Worm (Caenorhabditis elegans): ENCODE measurements around the gene faah-1.

- no peak for TF ChIP-seq fkh-10 (GFP tag; optimal IDR thresholded peaks at IDR 0.05)
- no peak for TF ChIP-seq unc-3 (GFP tag; conservative IDR thresholded peaks at IDR 0.05)
- no peak for TF ChIP-seq unc-3 (tag; optimal IDR thresholded peaks at IDR 0.05)
- no peak for TF ChIP-seq pag-3 (tag; optimal IDR thresholded peaks at IDR 0.05; ENCODE audit: borderline replicate concordance)
- TF ChIP-seq ceh-9 (tag; optimal IDR thresholded peaks at IDR 0.05), result no peak
- TF ChIP-seq elt-2 (tag; optimal IDR thresholded peaks at IDR 0.05), result no peak
- TF ChIP-seq Y22D7AL.16 (tag; optimal IDR thresholded peaks at IDR 0.05), result no peak
- no peak for TF ChIP-seq ceh-45 (GFP tag; IDR thresholded peaks at IDR 0.05)
- TF ChIP-seq hlh-6 (tag; optimal IDR thresholded peaks at IDR 0.05), result no peak
- TF ChIP-seq ceh-31 (tag; optimal IDR thresholded peaks at IDR 0.05), result no peak
- no peak for TF ChIP-seq sox-4 (tag; optimal IDR thresholded peaks at IDR 0.05)
- no peak for TF ChIP-seq nhr-11 (tag; optimal IDR thresholded peaks at IDR 0.05)
- TF ChIP-seq nhr-232 (tag; optimal IDR thresholded peaks at IDR 0.05), result no peak
- TF ChIP-seq mec-3 (tag; optimal IDR thresholded peaks at IDR 0.05; ENCODE audit: borderline replicate concordance), result no peak
These were observed 10.5 kb downstream of the faah-1 start, which contains the start of gene C07G1.15 for ce11 chrIV:8169674-8170073.
